Worm (Caenorhabditis elegans): Measurements from ENCODE around the gene clec-228.
"Not testable (repeated sequence)": the region's sequence is repeated elsewhere in the genome, so short reads cannot be mapped to it uniquely, and the experiment has no call there.

The clec-228 gene

ce11 chrV:15330314-15330713, 8.9 kb downstream of the clec-228 start, which contains the start of gene srh-295:
srh-295 (plus strand) TSS chrV:15330614.
- TF ChIP-seq nhr-232 (tag; optimal IDR thresholded peaks at IDR 0.05) (no peak), F13H6.1 (tag; optimal IDR thresholded peaks at IDR 0.05) (no peak), elt-2 (tag; optimal IDR thresholded peaks at IDR 0.05) (no peak), hlh-15 (tag; optimal IDR thresholded peaks at IDR 0.05) (no peak), sox-2 (GFP tag; IDR thresholded peaks at IDR 0.05) (no peak), C08G9.2 (tag; optimal IDR thresholded peaks at IDR 0.05) (no peak), pqm-1 (tag; optimal IDR thresholded peaks at IDR 0.05) (no peak), ztf-16 (tag; optimal IDR thresholded peaks at IDR 0.05) (no peak), pag-3 (tag; optimal IDR thresholded peaks at IDR 0.05; ENCODE audit: borderline replicate concordance) (no peak), pat-9 (tag; optimal IDR thresholded peaks at IDR 0.05) (no peak)

ce11 chrV:15327745-15328447, 11.4 kb downstream of the clec-228 start, which contains the start of gene ZK1037.6:
ZK1037.6 (minus strand) TSS chrV:15327795.
- no peak for TF ChIP-seq F13H6.1 (tag; optimal IDR thresholded peaks at IDR 0.05)
- no peak for TF ChIP-seq ceh-14 (tag; optimal IDR thresholded peaks at IDR 0.05)
- TF ChIP-seq nfya-1 (tag; optimal IDR thresholded peaks at IDR 0.05), result no peak
- no peak for TF ChIP-seq unc-3 (GFP tag; conservative IDR thresholded peaks at IDR 0.05)
- TF ChIP-seq unc-3 (tag; optimal IDR thresholded peaks at IDR 0.05), result no peak
- TF ChIP-seq dve-1 (tag; optimal IDR thresholded peaks at IDR 0.05), result no peak

- TF ChIP-seq ref-2 (tag; optimal IDR thresholded peaks at IDR 0.05) (no peak), ceh-31 (tag; optimal IDR thresholded peaks at IDR 0.05) (no peak), elt-2 (tag; optimal IDR thresholded peaks at IDR 0.05) (peak; percentile 85), ceh-34 (tag; optimal IDR thresholded peaks at IDR 0.05) (no peak), unc-42 (tag; optimal IDR thresholded peaks at IDR 0.05) (no peak)
These were observed 15.8 kb downstream of the clec-228 start for ce11 chrV:15323417-15323816.

ce11 chrV:15322653-15323052, 16.6 kb downstream of the clec-228 start, which contains the start of gene nhr-247:
nhr-247 (plus strand) TSS chrV:15322982.
- not testable (repeated sequence) for TF ChIP-seq ets-4, unc-42, hlh-6 (tag; optimal IDR thresholded peaks at IDR 0.05)

ce11 chrV:15318638-15319037, 20.6 kb downstream of the clec-228 start, which contains the start of gene nhr-291:
nhr-291 (plus strand) TSS chrV:15318961.
- TF ChIP-seq elt-2 (tag; optimal IDR thresholded peaks at IDR 0.05) (peak; percentile 99), ahr-1 (tag; optimal IDR thresholded peaks at IDR 0.05) (no peak), pqm-1 (tag; optimal IDR thresholded peaks at IDR 0.05) (peak; percentile 40), hlh-30 (tag; optimal IDR thresholded peaks at IDR 0.05; ENCODE audit: insufficient read depth) (no peak)

ce11 chrV:15315827-15316527, 23.3 kb downstream of the clec-228 start, which contains the start of the genes srt-22 and nhr-246:
srt-22 (minus strand) TSS chrV:15315927.
nhr-246 (plus strand) TSS chrV:15316477.
- TF ChIP-seq unc-3 (GFP tag; conservative IDR thresholded peaks at IDR 0.05) (no peak), unc-3 (tag; optimal IDR thresholded peaks at IDR 0.05) (no peak), fax-1 (tag; optimal IDR thresholded peaks at IDR 0.05) (no peak), nhr-232 (tag; optimal IDR thresholded peaks at IDR 0.05) (no peak)

- TF ChIP-seq ets-4 (tag; optimal IDR thresholded peaks at IDR 0.05), result no peak
- no peak for TF ChIP-seq K02D7.2 (tag; optimal IDR thresholded peaks at IDR 0.05)
- no peak for TF ChIP-seq lin-11 (tag; optimal IDR thresholded peaks at IDR 0.05)
- TF ChIP-seq ceh-30 (tag; optimal IDR thresholded peaks at IDR 0.05), result no peak
- no peak for TF ChIP-seq eyg-1 (tag; optimal IDR thresholded peaks at IDR 0.05)
- no peak for TF ChIP-seq pqm-1 (tag; optimal IDR thresholded peaks at IDR 0.05)
- no peak for TF ChIP-seq nhr-232 (tag; optimal IDR thresholded peaks at IDR 0.05)
- TF ChIP-seq Y22D7AL.16 (tag; optimal IDR thresholded peaks at IDR 0.05), result no peak
- TF ChIP-seq pax-1 (tag; optimal IDR thresholded peaks at IDR 0.05), result no peak
- no peak for TF ChIP-seq lim-6 (tag; optimal IDR thresholded peaks at IDR 0.05)
- no peak for TF ChIP-seq elt-2 (tag; optimal IDR thresholded peaks at IDR 0.05)
These were observed 25.7 kb downstream of the clec-228 start for ce11 chrV:15313529-15313928.
